Fruit fly (Drosophila melanogaster) S2 (cell line): ENCODE measurements around the gene CG1824.

Source experiments
- CG8478 ChIP-seq: fragments of >200 bp; optimal IDR thresholded peaks from 2 replicates; lab custom pipeline; 2018
- CTCF ChIP-seq, 2 experiments: fragments of >200 bp; optimal IDR thresholded peaks; 2 replicates each; lab custom pipeline; 2018

DNA sequence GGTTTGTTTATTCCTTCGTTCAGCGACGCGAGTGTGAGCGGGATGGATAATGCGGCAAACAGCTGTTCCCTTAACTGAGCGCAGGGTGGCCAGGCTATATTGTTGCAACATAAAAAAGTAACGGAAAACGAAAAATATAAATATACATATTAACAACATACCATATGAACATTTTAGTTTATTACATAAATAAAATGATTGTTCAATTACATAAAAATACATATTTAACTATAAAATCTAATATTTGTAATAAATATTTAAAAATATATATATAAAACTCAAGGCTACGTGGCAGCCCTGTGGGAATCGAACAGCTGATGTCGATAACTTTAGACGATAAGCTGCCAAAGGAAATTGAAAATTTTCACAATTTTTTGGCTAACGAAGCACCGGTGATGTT lies 34.1 kb upstream of the CG1824 start, which contains the start of the genes Aven and CG2540:
- TF ChIP-seq CTCF (optimal IDR thresholded peaks at IDR 0.05; lab: Kevin White, UChicago) (no peak), CG8478 (lab: Kevin White, UChicago) (no peak)
